Fruit fly (Drosophila melanogaster) whole organism, embryonic: ENCODE results near the gene CG34041.

Experiments
- Atf3 ChIP-seq: fragments of 200-800 bp; sonication (Bioruptor generic); optimal IDR thresholded peaks from 3 replicates; lab custom pipeline; 2016; ENCODE audit warnings: missing biosample characterization, missing genetic modification characterization
- Bteb2 ChIP-seq: fragments of 200-800 bp; sonication (Bioruptor generic); optimal IDR thresholded peaks from 2 replicates; lab custom pipeline; 2016; ENCODE audit warnings: missing biosample characterization, missing genetic modification characterization
- CG10979 ChIP-seq: fragments of 200-800 bp; sonication (Bioruptor generic); optimal IDR thresholded peaks from 2 replicates; lab custom pipeline; 2018; ENCODE audit warnings: missing biosample characterization, mild to moderate bottlenecking, missing genetic modification characterization, moderate library complexity
- CG11504 ChIP-seq: fragments of 200-800 bp; sonication (Bioruptor generic); optimal IDR thresholded peaks from 3 replicates; lab custom pipeline; 2019; ENCODE audit warnings: missing biosample characterization, mild to moderate bottlenecking, missing genetic modification characterization, moderate library complexity
- CG11695 ChIP-seq: fragments of 200-800 bp; sonication (Bioruptor generic); IDR thresholded peaks from 3 replicates; pipeline ENCODE4 v1.3.6; 2022; ENCODE audit warnings: missing biosample characterization, missing genetic modification characterization
- CG12769 ChIP-seq: fragments of 200-800 bp; sonication (Bioruptor generic); optimal IDR thresholded peaks from 2 replicates; lab custom pipeline; 2019; ENCODE audit warnings: missing biosample characterization, mild to moderate bottlenecking, missing genetic modification characterization, moderate library complexity
- CG13424 ChIP-seq: fragments of 200-800 bp; sonication (Bioruptor generic); optimal IDR thresholded peaks from 2 replicates; lab custom pipeline; 2019; ENCODE audit warnings: missing biosample characterization, mild to moderate bottlenecking, missing genetic modification characterization, moderate library complexity
- CG13775 ChIP-seq: fragments of 200-800 bp; sonication (Bioruptor generic); optimal IDR thresholded peaks from 3 replicates; lab custom pipeline; 2017; ENCODE audit warnings: missing biosample characterization, mild to moderate bottlenecking, missing genetic modification characterization
- CG15696 ChIP-seq: fragments of 200-800 bp; sonication (Bioruptor generic); optimal IDR thresholded peaks from 2 replicates; lab custom pipeline; 2019; ENCODE audit warnings: missing biosample characterization, mild to moderate bottlenecking, missing genetic modification characterization, moderate library complexity
- CG17328 ChIP-seq: fragments of 200-800 bp; sonication (Bioruptor generic); IDR thresholded peaks from 2 replicates; pipeline ENCODE4 v1.3.6; 2022; ENCODE audit warnings: missing biosample characterization, missing genetic modification characterization
- CG17359 ChIP-seq: fragments of 200-800 bp; sonication (Bioruptor generic); optimal IDR thresholded peaks from 3 replicates; lab custom pipeline; 2018; ENCODE audit warnings: missing biosample characterization, mild to moderate bottlenecking, missing genetic modification characterization, moderate library complexity
- CG2678 ChIP-seq: fragments of 200-800 bp; sonication (Bioruptor generic); optimal IDR thresholded peaks from 3 replicates; lab custom pipeline; 2019; ENCODE audit warnings: missing biosample characterization, mild to moderate bottlenecking, missing genetic modification characterization, moderate library complexity
- CG2712 ChIP-seq: fragments of 200-800 bp; optimal IDR thresholded peaks from 3 replicates; lab custom pipeline; 2019; ENCODE audit warnings: missing biosample characterization, mild to moderate bottlenecking, missing genetic modification characterization, moderate library complexity
- CG30020 ChIP-seq: fragments of 200-800 bp; optimal IDR thresholded peaks from 2 replicates; lab custom pipeline; 2019; ENCODE audit warnings: missing biosample characterization, mild to moderate bottlenecking, missing genetic modification characterization, moderate library complexity
- CG3847 ChIP-seq: fragments of 200-800 bp; sonication (Bioruptor generic); IDR thresholded peaks from 2 replicates; pipeline ENCODE4 v1.3.6; 2022; ENCODE audit warnings: missing biosample characterization, missing genetic modification characterization
- CG7786 ChIP-seq: fragments of 200-800 bp; sonication (Bioruptor generic); optimal IDR thresholded peaks from 2 replicates; lab custom pipeline; 2016; ENCODE audit warnings: missing biosample characterization, missing genetic modification characterization
- CG7839 ChIP-seq: fragments of 200-800 bp; sonication (Bioruptor generic); optimal IDR thresholded peaks from 3 replicates; lab custom pipeline; 2018; ENCODE audit warnings: missing biosample characterization, mild to moderate bottlenecking, missing genetic modification characterization, moderate library complexity
- CG7928 ChIP-seq: fragments of 200-800 bp; sonication (Bioruptor generic); optimal IDR thresholded peaks from 2 replicates; lab custom pipeline; 2017; ENCODE audit warnings: missing biosample characterization, mild to moderate bottlenecking, missing genetic modification characterization
- D ChIP-seq, 2 experiments: fragments of 200-800 bp in 1 of 2; fragments of >200 bp in 1 of 2; sonication (Bioruptor generic) in 1 of 2; optimal IDR thresholded peaks; 2 replicates in 1 of 2; 3 replicates in 1 of 2; lab custom pipeline; 2017; ENCODE audit warnings: mild to moderate bottlenecking in 1 of 2, missing biosample characterization in 1 of 2, missing genetic modification characterization in 1 of 2, missing genetic modification reagents in 1 of 2
- D19A ChIP-seq: fragments of 200-800 bp; optimal IDR thresholded peaks from 3 replicates; lab custom pipeline; 2019; ENCODE audit warnings: missing biosample characterization, mild to moderate bottlenecking, missing genetic modification characterization, moderate library complexity
- D19B ChIP-seq: fragments of 200-800 bp; sonication (Bioruptor generic); optimal IDR thresholded peaks from 2 replicates; lab custom pipeline; 2017; ENCODE audit warnings: missing biosample characterization, mild to moderate bottlenecking, missing genetic modification characterization
- Drgx ChIP-seq: fragments of 200-800 bp; sonication (Bioruptor generic); IDR thresholded peaks from 2 replicates; pipeline ENCODE4 v1.3.6; 2022; ENCODE audit warnings: missing biosample characterization, missing genetic modification characterization
- E2f2 ChIP-seq: fragments of 200-800 bp; sonication (Bioruptor generic); IDR thresholded peaks from 2 replicates; pipeline ENCODE4 v1.3.6; 2022; ENCODE audit warnings: missing biosample characterization, missing genetic modification characterization
- HLH54F ChIP-seq: fragments of 200-800 bp; sonication (Bioruptor generic); optimal IDR thresholded peaks from 3 replicates; lab custom pipeline; 2016; ENCODE audit warnings: missing biosample characterization, missing genetic modification characterization
- Hr3 ChIP-seq: fragments of 200-800 bp; sonication (Bioruptor generic); optimal IDR thresholded peaks from 3 replicates; lab custom pipeline; 2016; ENCODE audit warnings: missing biosample characterization, missing genetic modification characterization
- Lpt ChIP-seq: fragments of >200 bp; optimal IDR thresholded peaks from 2 replicates; lab custom pipeline; 2018; ENCODE audit warnings: missing biosample characterization, missing genetic modification characterization
- Med ChIP-seq: fragments of 200-800 bp; sonication (Bioruptor generic); peaks from one replicate; lab custom pipeline; 2016; ENCODE audit warnings: missing biosample characterization, missing genetic modification characterization, mild to moderate bottlenecking, inconsistent platforms, moderate library complexity
- Mes4 ChIP-seq: fragments of 200-800 bp; sonication (Bioruptor generic); optimal IDR thresholded peaks from 2 replicates; lab custom pipeline; 2016; ENCODE audit warnings: missing biosample characterization, missing genetic modification characterization
- PHDP ChIP-seq: fragments of 200-800 bp; sonication (Bioruptor generic); optimal IDR thresholded peaks from 3 replicates; lab custom pipeline; 2018; ENCODE audit warnings: missing biosample characterization, mild to moderate bottlenecking, missing genetic modification characterization, moderate library complexity
- Rfx ChIP-seq: fragments of 200-800 bp; sonication (Bioruptor generic); IDR thresholded peaks from 2 replicates; pipeline ENCODE4 v1.3.6; 2022; ENCODE audit warnings: missing biosample characterization, missing genetic modification characterization
- Ssrp ChIP-seq: fragments of 200-800 bp; sonication (Bioruptor generic); optimal IDR thresholded peaks from 2 replicates; lab custom pipeline; 2018; ENCODE audit warnings: missing biosample characterization, mild to moderate bottlenecking, missing genetic modification characterization, moderate library complexity
- bcd ChIP-seq: fragments of 200-800 bp; sonication (Bioruptor generic); optimal IDR thresholded peaks from 2 replicates; lab custom pipeline; 2017; ENCODE audit warnings: missing biosample characterization, mild to moderate bottlenecking, missing genetic modification characterization
- bsh ChIP-seq, 2 experiments: fragments of 200-800 bp; sonication (Bioruptor generic); optimal IDR thresholded peaks; 2 replicates each; lab custom pipeline; 2017 to 2018; ENCODE audit warnings: mild to moderate bottlenecking in 2 of 2, missing biosample characterization in 2 of 2, missing genetic modification characterization in 2 of 2, moderate library complexity in 1 of 2
- caup ChIP-seq: fragments of 200-800 bp; sonication (Bioruptor generic); optimal IDR thresholded peaks from 3 replicates; lab custom pipeline; 2017; ENCODE audit warnings: missing biosample characterization, mild to moderate bottlenecking, missing genetic modification characterization, moderate library complexity; ENCODE audit not compliant: severe bottlenecking
- ci ChIP-seq: fragments of 200-800 bp; sonication (Bioruptor generic); IDR thresholded peaks from 3 replicates; pipeline ENCODE4 v1.3.6; 2022; ENCODE audit warnings: missing biosample characterization, missing genetic modification characterization
- crol ChIP-seq: fragments of 200-800 bp; sonication (Bioruptor generic); IDR thresholded peaks from 2 replicates; pipeline ENCODE4 v1.3.6; 2022; ENCODE audit warnings: missing biosample characterization, missing genetic modification characterization
- dm ChIP-seq: fragments of 200-800 bp; sonication (Bioruptor generic); optimal IDR thresholded peaks from 3 replicates; lab custom pipeline; 2016; ENCODE audit warnings: missing biosample characterization, missing genetic modification characterization
- dmrt99B ChIP-seq: fragments of 200-800 bp; sonication (Bioruptor generic); optimal IDR thresholded peaks from 2 replicates; lab custom pipeline; 2018; ENCODE audit warnings: missing biosample characterization, mild to moderate bottlenecking, missing genetic modification characterization, moderate library complexity
- dysf ChIP-seq: fragments of 200-800 bp; sonication (Bioruptor generic); IDR thresholded peaks from 3 replicates; pipeline ENCODE4 v1.3.6; 2022; ENCODE audit warnings: missing biosample characterization, missing genetic modification characterization
- hbn ChIP-seq: fragments of 200-800 bp; sonication (Bioruptor generic); IDR thresholded peaks from 2 replicates; pipeline ENCODE4 v1.3.6; 2022; ENCODE audit warnings: missing biosample characterization, missing genetic modification characterization; ENCODE audit not compliant: partially characterized antibody
- lmd ChIP-seq: fragments of 200-800 bp; sonication (Bioruptor generic); IDR thresholded peaks from 2 replicates; pipeline ENCODE4 v1.3.6; 2022; ENCODE audit warnings: missing biosample characterization, missing genetic modification characterization
- nmo ChIP-seq: fragments of 200-800 bp; sonication (Bioruptor generic); optimal IDR thresholded peaks from 2 replicates; lab custom pipeline; 2018; ENCODE audit warnings: missing biosample characterization, mild to moderate bottlenecking, missing genetic modification characterization, moderate library complexity
- schlank ChIP-seq: fragments of 200-800 bp; sonication (Bioruptor generic); optimal IDR thresholded peaks from 2 replicates; lab custom pipeline; 2018; ENCODE audit warnings: missing biosample characterization, mild to moderate bottlenecking, missing genetic modification characterization
- sens ChIP-seq: fragments of 200-800 bp; sonication (Bioruptor generic); peaks from one replicate; lab custom pipeline; 2016; ENCODE audit warnings: missing biosample characterization, missing genetic modification characterization
- trh ChIP-seq: fragments of 200-800 bp; sonication (Bioruptor generic); optimal IDR thresholded peaks from 2 replicates; lab custom pipeline; 2016; ENCODE audit warnings: missing biosample characterization, missing genetic modification characterization
- twi ChIP-seq: fragments of 200-800 bp; optimal IDR thresholded peaks from 2 replicates; lab custom pipeline; 2019; ENCODE audit warnings: missing biosample characterization, mild to moderate bottlenecking, missing genetic modification characterization, moderate library complexity
- zfh1 ChIP-seq: fragments of 200-800 bp; sonication (Bioruptor generic); IDR thresholded peaks from 3 replicates; pipeline ENCODE4 v1.3.6; 2022; ENCODE audit warnings: missing biosample characterization, missing genetic modification characterization

CG34041 gene

dm6 chr3R:30529570-30529969 lies 21.7 kb downstream of the CG34041 start (continued):
- no peak for TF ChIP-seq CG17328
- TF ChIP-seq CG2678 = peak; percentile 15
- 0 out of 2 replicates have a peak, but pooled peaks have one; percentile 19 for TF ChIP-seq lmd (GFP tag; lab: Robert Waterston, UW)
- TF ChIP-seq Rfx (GFP tag; lab: Robert Waterston, UW) = no peak
- TF ChIP-seq CG2712 = peak; percentile 6
- TF ChIP-seq Med (GFP tag; lab: Kevin White, UChicago) = peak; percentile 48
- TF ChIP-seq CG11504 (tag; lab: Kevin White, UChicago) = peak; percentile 19
- no peak for TF ChIP-seq Atf3 (GFP tag; lab: Kevin White, UChicago)
- no peak for TF ChIP-seq D19A (tag; lab: Kevin White, UChicago)
- peak in 1 of 2 experiments; percentile 29 for TF ChIP-seq bsh (GFP tag; optimal IDR thresholded peaks at IDR 0.05; lab: Kevin White, UChicago)
- no peak for TF ChIP-seq CG30020 (tag; lab: Kevin White, UChicago)
- no peak for TF ChIP-seq CG3847
- peak; percentile 38 for TF ChIP-seq sens (GFP tag; lab: Kevin White, UChicago)
- 0 out of 3 replicates have a peak, but pooled peaks have one; percentile 30 for TF ChIP-seq ci
- no peak for TF ChIP-seq CG7786 (GFP tag; lab: Kevin White, UChicago)

DNA sequence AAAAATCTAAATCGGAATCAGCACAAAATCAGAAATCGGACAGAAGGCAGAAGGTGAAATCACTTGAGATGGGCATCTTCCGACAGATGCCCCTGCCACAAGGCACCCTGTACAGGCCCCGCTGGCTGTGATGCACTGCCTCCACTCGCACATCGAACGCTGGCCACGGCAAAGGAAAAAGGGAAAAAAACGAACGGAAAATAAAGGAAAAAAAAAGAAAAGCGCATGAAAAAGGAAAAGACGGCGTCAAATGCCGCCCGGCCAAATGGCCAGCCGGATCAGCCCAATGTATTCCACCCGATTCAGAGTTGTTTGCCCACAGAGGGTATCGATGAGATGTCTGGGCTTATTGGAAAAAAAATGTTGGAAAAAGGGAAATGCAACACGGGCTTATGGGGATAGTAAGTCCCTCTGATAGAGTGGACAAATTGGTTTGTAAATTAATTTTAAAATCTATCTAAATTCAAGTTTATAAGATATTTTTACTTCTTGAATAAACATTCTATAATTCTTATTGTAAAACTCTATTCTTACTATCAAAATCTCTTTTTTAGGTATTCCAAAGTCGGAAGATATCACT lies 23.4 kb downstream of the CG34041 start:
- no peak for TF ChIP-seq dm (GFP tag; lab: Kevin White, UChicago)
- no peak for TF ChIP-seq twi (tag; lab: Kevin White, UChicago)
- TF ChIP-seq crol (GFP tag; lab: Robert Waterston, UW) = no peak
- TF ChIP-seq Hr3 (GFP tag; lab: Kevin White, UChicago) = no peak
- TF ChIP-seq CG10979 (tag; lab: Kevin White, UChicago) = peak; percentile 18
- TF ChIP-seq trh (GFP tag; lab: Kevin White, UChicago) = no peak
- no peak for TF ChIP-seq schlank
- no peak for TF ChIP-seq Mes4 (GFP tag; lab: Kevin White, UChicago)
- TF ChIP-seq CG13424 = peak; percentile 18
- peak; percentile 30 for TF ChIP-seq Ssrp (tag; lab: Kevin White, UChicago)
- TF ChIP-seq dmrt99B (tag; lab: Kevin White, UChicago) = peak; percentile 50
- TF ChIP-seq CG15696 (tag; lab: Kevin White, UChicago) = no peak
- 0 out of 3 replicates have a peak, but pooled peaks have one; percentile 12 for TF ChIP-seq CG11695 (GFP tag; lab: Robert Waterston, UW)
- no peak for TF ChIP-seq hbn (GFP tag; lab: Robert Waterston, UW)
- no peak for TF ChIP-seq HLH54F
- TF ChIP-seq caup (GFP tag; lab: Kevin White, UChicago) = no peak
- no peak for TF ChIP-seq PHDP (tag; lab: Kevin White, UChicago)
- TF ChIP-seq CG12769 = no peak
- no peak for TF ChIP-seq E2f2
- no peak for TF ChIP-seq CG17359 (tag; lab: Kevin White, UChicago)
- TF ChIP-seq Drgx = 0 out of 2 replicates have a peak, but pooled peaks have one; percentile 26
- TF ChIP-seq zfh1 = no peak
- no peak for TF ChIP-seq CG7928
- TF ChIP-seq bsh (GFP tag; optimal IDR thresholded peaks at IDR 0.05; lab: Kevin White, UChicago) = peak; percentile 3 to 28
- peak; percentile 60 for TF ChIP-seq D19B (GFP tag; lab: Kevin White, UChicago)
- peak; percentile 32 for TF ChIP-seq nmo (GFP tag; lab: Kevin White, UChicago)
- TF ChIP-seq dysf = no peak
- TF ChIP-seq CG3847 = no peak
- TF ChIP-seq CG11504 (tag; lab: Kevin White, UChicago) = peak; percentile 39
- no peak for TF ChIP-seq D (optimal IDR thresholded peaks at IDR 0.05; lab: Kevin White, UChicago)
- TF ChIP-seq D (GFP tag; optimal IDR thresholded peaks at IDR 0.05; lab: Kevin White, UChicago) = peak; percentile 9
- TF ChIP-seq CG2712 = peak; percentile 42
- TF ChIP-seq CG7839 = peak; percentile 23
- TF ChIP-seq CG17328 = no peak
- no peak for TF ChIP-seq CG13775 (GFP tag; lab: Kevin White, UChicago)
- TF ChIP-seq ci = no peak
- peak; percentile 5 for TF ChIP-seq bcd
- TF ChIP-seq Lpt (GFP tag; lab: Kevin White, UChicago) = no peak
- TF ChIP-seq Bteb2 (GFP tag; lab: Kevin White, UChicago) = no peak
